Worm (Caenorhabditis elegans) whole organism, L3 larva: ENCODE results near the gene msp-65.

Experiments used
- fkh-10 ChIP-seq: sonication (generic microtip); optimal IDR thresholded peaks from 2 replicates; lab custom pipeline; 2017; ENCODE audit warnings: missing biosample characterization, missing genetic modification reagents, missing genetic modification characterization
- lin-39 ChIP-seq: fragments of 150-350 bp; optimal IDR thresholded peaks from 2 replicates; lab custom pipeline; 2018; ENCODE audit warnings: missing biosample characterization, missing genetic modification reagents, missing genetic modification characterization
- nhr-11 ChIP-seq: fragments of 150-350 bp; optimal IDR thresholded peaks from 2 replicates; lab custom pipeline; 2014; ENCODE audit warnings: missing biosample characterization, missing genetic modification characterization
- nhr-28 ChIP-seq: fragments of 150-350 bp; optimal IDR thresholded peaks from 2 replicates; lab custom pipeline; 2014; ENCODE audit warnings: missing biosample characterization, missing genetic modification characterization
- nhr-76 ChIP-seq: fragments of 150-350 bp; sonication (generic microtip); optimal IDR thresholded peaks from 5 replicates; lab custom pipeline; 2014; ENCODE audit warnings: missing biosample characterization, missing genetic modification characterization
- zag-1 ChIP-seq: fragments of 150-350 bp; optimal IDR thresholded peaks from 2 replicates; lab custom pipeline; 2014; ENCODE audit warnings: missing biosample characterization, missing genetic modification characterization

ce11 chrIV:5287190-5287589 is 29.1 kb upstream of the msp-65 start:
- TF ChIP-seq zag-1 (tag; lab: Kevin White, UChicago) (no peak), nhr-76 (no peak), nhr-28 (no peak), lin-39 (no peak), nhr-11 (tag; lab: Kevin White, UChicago) (no peak), fkh-10 (no peak)
